Worm (Caenorhabditis elegans): ENCODE results near the gene C34F11.5.

- TF ChIP-seq ets-5 (GFP tag; IDR thresholded peaks at IDR 0.05) = no peak
- no peak for TF ChIP-seq pax-3 (tag; optimal IDR thresholded peaks at IDR 0.05)
- TF ChIP-seq nhr-12 (tag; optimal IDR thresholded peaks at IDR 0.05) = no peak
- no peak for TF ChIP-seq fkh-10 (GFP tag; optimal IDR thresholded peaks at IDR 0.05)
- no peak for TF ChIP-seq nhr-28 (tag; optimal IDR thresholded peaks at IDR 0.05)
- no peak for TF ChIP-seq nhr-76 (tag; optimal IDR thresholded peaks at IDR 0.05)
- TF ChIP-seq mep-1 (tag; optimal IDR thresholded peaks at IDR 0.05) = no peak
- TF ChIP-seq ces-1 (GFP tag; optimal IDR thresholded peaks at IDR 0.05) = no peak
- TF ChIP-seq ceh-82 (tag; optimal IDR thresholded peaks at IDR 0.05) = no peak
- no peak for TF ChIP-seq vab-15 (tag; optimal IDR thresholded peaks at IDR 0.05)
- no peak for TF ChIP-seq swsn-7 (tag; optimal IDR thresholded peaks at IDR 0.05)
- TF ChIP-seq jun-1 (tag; optimal IDR thresholded peaks at IDR 0.05) = no peak
- no peak for TF ChIP-seq nhr-84 (tag; optimal IDR thresholded peaks at IDR 0.05)
- no peak for TF ChIP-seq nhr-90 (tag; optimal IDR thresholded peaks at IDR 0.05; ENCODE audit: poor library complexity)
These were observed 34.0 kb downstream of the C34F11.5 start, which contains the start of gene EGAP2.2 for ce11 chrII:5229596-5229995.

All from whole organism, L1 larva.